Fruit fly (Drosophila melanogaster) whole organism, larva: Measurements from ENCODE around the gene Dhdds.
A peak's percentile ranks its signal among the peaks of the same experiment; 100 is the strongest.

Experiments
- noc ChIP-seq: fragments of 200-800 bp; sonication (Bioruptor generic); optimal IDR thresholded peaks from 3 replicates; lab custom pipeline; 2019; ENCODE audit warnings: missing biosample characterization, mild to moderate bottlenecking, missing genetic modification characterization, moderate library complexity

Dhdds gene

dm6 chrX:7933210-7933915, at the start of gene Dhdds, which contains the start of gene RpS14a:
Dhdds (minus strand) TSS chrX:7933351.
RpS14a (plus strand) TSS chrX:7933742.
- TF ChIP-seq noc: peak; percentile 8

- TF ChIP-seq noc: no peak
Observed at dm6 chrX:7980786-7981185, 47.6 kb upstream of the Dhdds start.

- no peak for TF ChIP-seq noc
Observed at dm6 chrX:7979202-7979601, 46.1 kb upstream of the Dhdds start.

DNA sequence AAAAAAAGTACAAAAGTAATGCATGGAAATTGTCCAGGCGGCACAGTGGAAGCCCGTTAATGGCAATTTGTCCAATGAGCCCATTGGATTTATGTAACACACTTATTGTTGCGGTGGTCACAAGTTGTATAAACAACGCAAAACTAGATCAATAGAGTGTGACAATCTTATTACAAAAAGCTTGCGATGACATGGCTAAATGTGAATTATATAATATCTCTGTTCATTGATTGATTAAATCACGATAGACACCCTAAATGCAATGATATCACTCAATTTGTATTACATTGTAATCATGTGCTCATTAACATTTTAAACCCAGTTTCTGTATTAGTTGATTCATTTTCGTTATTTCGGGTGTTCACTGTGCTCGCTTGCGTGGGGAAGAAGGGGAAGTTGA, 44.9 kb upstream of the Dhdds start:
- no peak for TF ChIP-seq noc

DNA sequence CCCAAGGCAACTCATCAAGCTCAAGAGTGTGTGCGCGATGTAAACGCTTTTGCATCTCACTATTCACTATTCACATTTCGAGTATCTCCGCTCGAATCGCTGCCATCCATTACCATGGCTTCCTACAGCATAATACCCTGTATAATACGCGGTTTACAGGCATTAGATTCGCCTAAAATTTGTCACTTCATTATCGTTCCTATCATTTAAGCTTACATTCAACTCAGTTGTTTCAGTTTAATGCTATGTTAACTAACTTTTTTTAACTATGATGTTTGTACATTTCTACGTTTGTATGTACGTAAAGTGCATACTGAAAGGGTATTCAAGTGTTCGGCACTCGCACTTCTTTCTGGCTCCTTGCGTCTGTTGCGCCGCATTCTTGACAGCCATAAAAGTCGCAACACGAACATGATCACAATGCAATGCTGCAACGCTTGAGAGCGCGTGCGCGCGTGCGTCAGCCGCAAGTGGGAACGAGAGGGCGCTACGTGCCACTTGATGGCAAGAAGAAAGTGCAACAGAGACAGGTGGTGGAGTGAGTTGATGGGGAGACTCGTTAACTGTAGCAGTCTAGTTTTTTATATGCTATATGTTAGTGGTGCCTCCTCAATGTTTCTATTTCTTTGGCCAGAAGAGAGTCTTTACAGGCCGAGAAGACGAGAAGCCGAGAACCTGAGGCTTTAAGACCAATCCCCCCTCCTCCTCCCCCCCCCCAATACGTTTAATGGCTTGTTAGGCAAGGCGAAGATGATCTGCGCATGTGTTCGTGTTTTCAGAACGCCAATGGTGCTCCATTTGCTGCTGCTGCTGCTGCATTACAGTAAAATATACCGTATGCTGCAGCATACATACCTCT, 44.1 kb upstream of the Dhdds start:
- TF ChIP-seq noc: no peak

DNA sequence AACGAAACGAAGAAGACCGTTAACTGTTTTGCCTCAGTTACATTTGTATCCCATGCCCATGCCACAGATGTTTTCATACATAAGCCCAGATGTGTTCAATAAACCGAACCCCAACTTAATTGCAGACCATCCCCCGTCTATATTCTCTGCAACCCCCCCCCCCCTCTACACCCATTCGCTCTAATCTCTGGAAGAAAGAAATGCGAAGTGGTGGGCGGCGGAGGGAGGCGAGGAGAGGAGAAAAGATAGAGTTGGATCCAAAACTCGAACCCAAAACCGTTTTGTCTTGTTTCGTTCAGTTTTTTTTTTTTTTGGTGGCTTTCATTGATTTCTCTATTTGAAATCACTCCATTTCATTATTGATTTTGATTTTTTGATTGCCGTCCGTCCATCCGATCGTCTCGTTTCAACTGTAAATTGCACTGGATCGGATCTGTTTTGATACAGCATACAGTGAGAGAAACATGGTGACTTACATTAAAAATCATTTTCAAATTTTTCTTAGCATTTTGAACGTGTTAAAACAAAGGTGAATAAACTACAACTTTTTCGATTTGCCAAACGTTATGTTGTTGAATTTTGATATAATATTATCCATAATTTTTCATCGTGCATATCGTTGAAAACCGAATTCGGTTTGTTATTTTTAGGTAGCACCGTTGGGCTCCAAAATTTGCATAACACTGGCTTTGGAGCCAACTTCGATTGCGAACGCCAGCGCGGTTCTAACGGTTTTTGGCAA, 42.5 kb upstream of the Dhdds start:
- TF ChIP-seq noc: no peak

- TF ChIP-seq noc: no peak
Observed at dm6 chrX:7973325-7973954, 40.3 kb upstream of the Dhdds start.

dm6 chrX:7972363-7972942, 39.3 kb upstream of the Dhdds start:
- peak; percentile 49 for TF ChIP-seq noc

DNA sequence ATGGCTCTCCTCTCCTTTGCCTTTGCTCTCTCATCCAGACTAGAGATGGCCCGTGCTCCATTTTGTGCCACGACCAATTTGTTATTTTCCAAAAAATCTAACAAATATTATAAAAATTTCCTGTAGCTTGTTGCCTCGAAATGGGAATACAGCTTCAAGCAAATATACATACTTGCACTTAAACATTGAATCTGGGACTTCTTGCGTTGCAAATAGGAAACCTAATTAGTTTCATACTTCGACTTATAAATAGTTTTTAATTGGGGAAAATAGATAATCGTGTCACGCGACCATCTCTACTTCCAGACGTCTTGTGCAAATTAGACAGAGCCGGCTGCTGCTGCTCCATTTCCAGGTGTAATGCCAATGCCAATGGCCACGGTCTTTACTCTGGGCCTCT, 37.2 kb upstream of the Dhdds start:
- TF ChIP-seq noc: peak; percentile 48

- TF ChIP-seq noc: no peak
Observed at dm6 chrX:7969188-7969829, 36.2 kb upstream of the Dhdds start.

- peak; percentile 20 for TF ChIP-seq noc
Observed at dm6 chrX:7968215-7968799, 35.2 kb upstream of the Dhdds start, which contains the start of gene sws. sws (minus strand) TSS chrX:7968236.

dm6 chrX:7967848-7968143, 34.6 kb upstream of the Dhdds start:
- TF ChIP-seq noc: no peak

- TF ChIP-seq noc: no peak
Observed at dm6 chrX:7967052-7967847, 34.1 kb upstream of the Dhdds start.

dm6 chrX:7965761-7966555, 32.8 kb upstream of the Dhdds start:
- no peak for TF ChIP-seq noc
